Fruit fly (Drosophila melanogaster) whole organism, embryonic: ENCODE data around the gene Rbf.

Experiments
- B-H2 ChIP-seq: fragments of 200-800 bp; sonication (Bioruptor generic); optimal IDR thresholded peaks from 2 replicates; lab custom pipeline; 2018; ENCODE audit warnings: missing biosample characterization, mild to moderate bottlenecking, missing genetic modification characterization
- Bgb ChIP-seq: fragments of 200-800 bp; sonication (Bioruptor generic); IDR thresholded peaks from 2 replicates; pipeline ENCODE4 v1.3.6; 2022; ENCODE audit warnings: missing biosample characterization, missing genetic modification characterization; ENCODE audit not compliant: partially characterized antibody
- Blimp-1 ChIP-seq: fragments of 200-800 bp; sonication (Bioruptor generic); optimal IDR thresholded peaks from 3 replicates; lab custom pipeline; 2018; ENCODE audit warnings: missing biosample characterization, missing genetic modification characterization, mild to moderate bottlenecking, moderate library complexity, missing genetic modification reagents
- CG11398 ChIP-seq: fragments of 200-800 bp; sonication (Bioruptor generic); optimal IDR thresholded peaks from 2 replicates; lab custom pipeline; 2016; ENCODE audit warnings: missing biosample characterization, missing genetic modification characterization
- CG11456 ChIP-seq: fragments of 200-800 bp; sonication (Bioruptor generic); IDR thresholded peaks from 3 replicates; pipeline ENCODE4 v1.3.6; 2022; ENCODE audit warnings: missing biosample characterization, missing genetic modification characterization
- CG13424 ChIP-seq: fragments of 200-800 bp; sonication (Bioruptor generic); optimal IDR thresholded peaks from 2 replicates; lab custom pipeline; 2019; ENCODE audit warnings: missing biosample characterization, mild to moderate bottlenecking, missing genetic modification characterization, moderate library complexity
- CG14860 ChIP-seq: fragments of 200-800 bp; sonication (Bioruptor generic); IDR thresholded peaks from 3 replicates; pipeline ENCODE4 v1.3.6; 2022; ENCODE audit warnings: missing biosample characterization, missing genetic modification characterization; ENCODE audit not compliant: partially characterized antibody
- CG15479 ChIP-seq: fragments of 200-800 bp; sonication (Bioruptor generic); optimal IDR thresholded peaks from 3 replicates; lab custom pipeline; 2019; ENCODE audit warnings: missing biosample characterization, mild to moderate bottlenecking, missing genetic modification characterization, moderate library complexity
- CG1603 ChIP-seq: fragments of 200-800 bp; sonication (Bioruptor generic); optimal IDR thresholded peaks from 2 replicates; lab custom pipeline; 2019; ENCODE audit warnings: missing biosample characterization, mild to moderate bottlenecking, missing genetic modification characterization, moderate library complexity
- CG17385 ChIP-seq: fragments of 200-800 bp; sonication (Bioruptor generic); optimal IDR thresholded peaks from 3 replicates; lab custom pipeline; 2018; ENCODE audit warnings: missing biosample characterization, mild to moderate bottlenecking, missing genetic modification characterization
- CG18262 ChIP-seq: fragments of 200-800 bp; optimal IDR thresholded peaks from 3 replicates; lab custom pipeline; 2019; ENCODE audit warnings: missing biosample characterization, mild to moderate bottlenecking, missing genetic modification characterization, moderate library complexity
- CG2199 ChIP-seq: fragments of 200-800 bp; sonication (Bioruptor generic); IDR thresholded peaks from 3 replicates; pipeline ENCODE4 v1.3.6; 2022; ENCODE audit warnings: missing biosample characterization, missing genetic modification characterization
- CG31388 ChIP-seq: fragments of 200-800 bp; sonication (Bioruptor generic); optimal IDR thresholded peaks from 2 replicates; lab custom pipeline; 2016; ENCODE audit warnings: missing biosample characterization, missing genetic modification characterization
- CG42726 ChIP-seq: fragments of 200-800 bp; sonication (Bioruptor generic); IDR thresholded peaks from 2 replicates; pipeline ENCODE4 v1.3.6; 2022; ENCODE audit warnings: missing biosample characterization, missing genetic modification characterization; ENCODE audit not compliant: partially characterized antibody
- CG5953 ChIP-seq: fragments of 200-800 bp; sonication (Bioruptor generic); IDR thresholded peaks from 2 replicates; pipeline ENCODE4 v1.3.6; 2022; ENCODE audit warnings: missing biosample characterization, missing genetic modification characterization
- CG6175 ChIP-seq: fragments of 200-800 bp; sonication (Bioruptor generic); IDR thresholded peaks from 3 replicates; pipeline ENCODE4 v1.3.6; 2022; ENCODE audit warnings: missing biosample characterization, missing genetic modification characterization
- CG7745 ChIP-seq: fragments of 200-800 bp; sonication (Bioruptor generic); optimal IDR thresholded peaks from 2 replicates; lab custom pipeline; 2018; ENCODE audit warnings: missing biosample characterization, mild to moderate bottlenecking, missing genetic modification characterization, moderate library complexity
- Dad ChIP-seq: fragments of 200-800 bp; sonication (Bioruptor generic); optimal IDR thresholded peaks from 3 replicates; lab custom pipeline; 2016; ENCODE audit warnings: missing biosample characterization, missing genetic modification characterization
- Fer1 ChIP-seq: fragments of 200-800 bp; sonication (Bioruptor generic); optimal IDR thresholded peaks from 2 replicates; lab custom pipeline; 2017; ENCODE audit warnings: missing biosample characterization, mild to moderate bottlenecking, missing genetic modification characterization
- HLH54F ChIP-seq: fragments of 200-800 bp; sonication (Bioruptor generic); optimal IDR thresholded peaks from 3 replicates; lab custom pipeline; 2016; ENCODE audit warnings: missing biosample characterization, missing genetic modification characterization
- HLHmδ ChIP-seq: fragments of 200-800 bp; sonication (Bioruptor generic); optimal IDR thresholded peaks from 2 replicates; lab custom pipeline; 2018; ENCODE audit warnings: missing biosample characterization, mild to moderate bottlenecking, missing genetic modification characterization, moderate library complexity
- HmgZ ChIP-seq: fragments of 200-800 bp; sonication (Bioruptor generic); optimal IDR thresholded peaks from 2 replicates; lab custom pipeline; 2018; ENCODE audit warnings: missing biosample characterization, mild to moderate bottlenecking, missing genetic modification characterization
- MTF-1 ChIP-seq: fragments of 200-800 bp; sonication (Bioruptor generic); optimal IDR thresholded peaks from 2 replicates; lab custom pipeline; 2018; ENCODE audit warnings: missing biosample characterization, mild to moderate bottlenecking, missing genetic modification characterization, borderline replicate concordance
- Max ChIP-seq: fragments of 200-800 bp; sonication (Bioruptor generic); optimal IDR thresholded peaks from 2 replicates; lab custom pipeline; 2016; ENCODE audit warnings: missing biosample characterization, mild to moderate bottlenecking, missing genetic modification characterization
- Med ChIP-seq: fragments of 200-800 bp; sonication (Bioruptor generic); peaks from one replicate; lab custom pipeline; 2016; ENCODE audit warnings: missing biosample characterization, missing genetic modification characterization, mild to moderate bottlenecking, inconsistent platforms, moderate library complexity
- Nf-YA ChIP-seq: fragments of 200-800 bp; sonication (Bioruptor generic); IDR thresholded peaks from 2 replicates; pipeline ENCODE4 v1.3.6; 2022; ENCODE audit warnings: missing biosample characterization, missing genetic modification characterization
- Sry-β ChIP-seq: fragments of 200-800 bp; sonication (Bioruptor generic); optimal IDR thresholded peaks from 2 replicates; lab custom pipeline; 2018; ENCODE audit warnings: missing biosample characterization, mild to moderate bottlenecking, missing genetic modification characterization, moderate library complexity
- Taf1 ChIP-seq: fragments of 200-800 bp; sonication (Bioruptor generic); IDR thresholded peaks from 2 replicates; pipeline ENCODE4 v1.3.6; 2022; ENCODE audit warnings: missing biosample characterization, missing genetic modification characterization
- amos ChIP-seq: fragments of 200-800 bp; sonication (Bioruptor generic); IDR thresholded peaks from 2 replicates; pipeline ENCODE4 v1.3.6; 2022; ENCODE audit warnings: missing biosample characterization, missing genetic modification characterization; ENCODE audit not compliant: partially characterized antibody
- chinmo ChIP-seq: fragments of 200-800 bp; sonication (Bioruptor generic); IDR thresholded peaks from 4 replicates; pipeline ENCODE4 v1.3.6; 2022; ENCODE audit warnings: missing biosample characterization, missing genetic modification characterization; ENCODE audit not compliant: partially characterized antibody
- corto ChIP-seq: fragments of 200-800 bp; sonication (Bioruptor generic); optimal IDR thresholded peaks from 2 replicates; lab custom pipeline; 2016; ENCODE audit warnings: missing biosample characterization, mild to moderate bottlenecking, missing genetic modification characterization, moderate library complexity
- crp ChIP-seq, 2 experiments: fragments of 200-800 bp; sonication (Bioruptor generic); optimal IDR thresholded peaks; 2 replicates in 1 of 2; 3 replicates in 1 of 2; lab custom pipeline; 2017; ENCODE audit warnings: missing biosample characterization in 2 of 2, missing genetic modification characterization in 2 of 2, mild to moderate bottlenecking in 1 of 2, moderate library complexity in 1 of 2
- gem ChIP-seq: fragments of 200-800 bp; sonication (Bioruptor generic); optimal IDR thresholded peaks from 2 replicates; lab custom pipeline; 2019; ENCODE audit warnings: missing biosample characterization, mild to moderate bottlenecking, missing genetic modification characterization, moderate library complexity
- hkb ChIP-seq, 2 experiments: fragments of 200-800 bp in 1 of 2; fragments of >200 bp in 1 of 2; sonication (Bioruptor generic) in 1 of 2; IDR thresholded peaks in 1 of 2; optimal IDR thresholded peaks in 1 of 2; 2 replicates each; pipeline versions ENCODE4 v1.3.6 to Lab custom; 2017 to 2022; ENCODE audit warnings: missing biosample characterization in 1 of 2, missing genetic modification characterization in 1 of 2
- insv ChIP-seq, 2 experiments: fragments of 200-800 bp; sonication (Bioruptor generic); optimal IDR thresholded peaks; 3 replicates each; lab custom pipeline; 2016 to 2018; ENCODE audit warnings: missing biosample characterization in 2 of 2, missing genetic modification characterization in 2 of 2
- knrl ChIP-seq: fragments of 200-800 bp; sonication (Bioruptor generic); IDR thresholded peaks from 3 replicates; pipeline ENCODE4 v1.3.6; 2022; ENCODE audit warnings: missing biosample characterization, missing genetic modification characterization; ENCODE audit not compliant: partially characterized antibody
- nerfin-2 ChIP-seq: fragments of 200-800 bp; sonication (Bioruptor generic); IDR thresholded peaks from 2 replicates; pipeline ENCODE4 v1.3.6; 2022; ENCODE audit warnings: missing biosample characterization, missing genetic modification characterization; ENCODE audit not compliant: partially characterized antibody
- pros ChIP-seq: fragments of 200-800 bp; sonication (Bioruptor generic); optimal IDR thresholded peaks from 3 replicates; lab custom pipeline; 2019; ENCODE audit warnings: missing biosample characterization, mild to moderate bottlenecking, missing genetic modification characterization, moderate library complexity
- ranshi ChIP-seq: fragments of 200-800 bp; sonication (Bioruptor generic); IDR thresholded peaks from 2 replicates; pipeline ENCODE4 v1.3.6; 2022; ENCODE audit warnings: missing biosample characterization, missing genetic modification characterization
- sens ChIP-seq: fragments of 200-800 bp; sonication (Bioruptor generic); peaks from one replicate; lab custom pipeline; 2016; ENCODE audit warnings: missing biosample characterization, missing genetic modification characterization
- sug ChIP-seq: fragments of 200-800 bp; optimal IDR thresholded peaks from 2 replicates; lab custom pipeline; 2019; ENCODE audit warnings: missing biosample characterization, mild to moderate bottlenecking, missing genetic modification characterization, moderate library complexity
- vfl ChIP-seq: fragments of 200-800 bp; sonication (Bioruptor generic); optimal IDR thresholded peaks from 2 replicates; lab custom pipeline; 2016; ENCODE audit warnings: missing biosample characterization, missing genetic modification characterization
- zfh2 ChIP-seq: fragments of 200-800 bp; sonication (Bioruptor generic); optimal IDR thresholded peaks from 2 replicates; lab custom pipeline; 2016; ENCODE audit warnings: missing biosample characterization, missing genetic modification characterization

Rbf gene

dm6 chrX:796397-796989 is 4.8 kb downstream of the Rbf start (continued):
- TF ChIP-seq CG2199 (GFP tag; lab: Robert Waterston, UW): no peak
- peak; percentile 93 for TF ChIP-seq CG14860 (GFP tag; lab: Robert Waterston, UW)
- no peak for TF ChIP-seq Blimp-1 (GFP tag; lab: Kevin White, UChicago)
- no peak for TF ChIP-seq gem (tag; lab: Kevin White, UChicago)
- peak; percentile 47 for TF ChIP-seq B-H2
- peak; percentile 17 for TF ChIP-seq vfl (GFP tag; lab: Kevin White, UChicago)
- TF ChIP-seq CG7745: peak; percentile 61
- 0 out of 2 replicates have a peak, but pooled peaks have one; percentile 15 for TF ChIP-seq ranshi (GFP tag; lab: Robert Waterston, UW)
- TF ChIP-seq CG11398: no peak
- TF ChIP-seq CG18262 (tag; lab: Kevin White, UChicago): peak; percentile 49
- no peak for TF ChIP-seq CG5953 (GFP tag; lab: Robert Waterston, UW)
- TF ChIP-seq zfh2 (GFP tag; lab: Kevin White, UChicago): peak; percentile 8
- peak; percentile 38 for TF ChIP-seq Max
- peak; percentile 61; the same call in 1 of the 2 replicates for TF ChIP-seq nerfin-2
- TF ChIP-seq sug (tag; lab: Kevin White, UChicago): peak; percentile 41
- peak; percentile 85 for TF ChIP-seq Med (GFP tag; lab: Kevin White, UChicago)
- TF ChIP-seq insv (GFP tag; optimal IDR thresholded peaks at IDR 0.05; lab: Kevin White, UChicago): peak in 1 of 2 experiments; percentile 82
- peak; percentile 96 for TF ChIP-seq Sry-β (GFP tag; lab: Kevin White, UChicago)
- peak; percentile 61; the same call in 1 of the 3 replicates for TF ChIP-seq CG11456
- peak; percentile 11 for TF ChIP-seq CG1603 (tag; lab: Kevin White, UChicago)
- TF ChIP-seq Taf1 (GFP tag; lab: Robert Waterston, UW): no peak
- peak; percentile 76 for TF ChIP-seq Nf-YA (GFP tag; lab: Robert Waterston, UW)
- TF ChIP-seq MTF-1 (GFP tag; lab: Kevin White, UChicago): no peak
- TF ChIP-seq amos (GFP tag; lab: Robert Waterston, UW): peak; percentile 95
- TF ChIP-seq chinmo (GFP tag; lab: Robert Waterston, UW): peak; percentile 96
- TF ChIP-seq knrl (GFP tag; lab: Robert Waterston, UW): peak; percentile 88
- TF ChIP-seq CG13424: no peak
- TF ChIP-seq hkb (optimal IDR thresholded peaks at IDR 0.05; lab: Kevin White, UChicago): no peak
- no peak for TF ChIP-seq hkb (GFP tag; IDR thresholded peaks at IDR 0.05; lab: Robert Waterston, UW)
- peak; percentile 59 for TF ChIP-seq corto (GFP tag; lab: Kevin White, UChicago)
- peak; percentile 5 for TF ChIP-seq Fer1
- peak; percentile 42 for TF ChIP-seq CG15479 (GFP tag; lab: Kevin White, UChicago)
- peak; percentile 68 for TF ChIP-seq sens
- peak; percentile 93 for TF ChIP-seq CG42726
- TF ChIP-seq pros (GFP tag; lab: Kevin White, UChicago): peak; percentile 90
- TF ChIP-seq HmgZ (tag; lab: Kevin White, UChicago): peak; percentile 40
- no peak for TF ChIP-seq CG17385 (GFP tag; lab: Kevin White, UChicago)
- TF ChIP-seq CG6175 (GFP tag; lab: Robert Waterston, UW): no peak
- peak; percentile 10 to 82 for TF ChIP-seq crp (GFP tag; optimal IDR thresholded peaks at IDR 0.05; lab: Kevin White, UChicago)
- no peak for TF ChIP-seq Dad (GFP tag; lab: Kevin White, UChicago)
- peak; percentile 41 for TF ChIP-seq HLHmδ (GFP tag; lab: Kevin White, UChicago)
- TF ChIP-seq Bgb (GFP tag; lab: Robert Waterston, UW): peak; percentile 95
- no peak for TF ChIP-seq CG31388 (GFP tag; lab: Kevin White, UChicago)
- TF ChIP-seq HLH54F (GFP tag; lab: Kevin White, UChicago): peak; percentile 21
